Worm (Caenorhabditis elegans) whole organism, mixed stage, embryonic: ENCODE data around the gene F47D2.11.
"Not testable (repeated sequence)": the region's sequence is repeated elsewhere in the genome, so short reads cannot be mapped to it uniquely, and the experiment has no call there.

ENCODE experiments used
- blmp-1 ChIP-seq: fragments of 150-350 bp; optimal IDR thresholded peaks from 2 replicates; lab custom pipeline; 2014; ENCODE audit warnings: missing biosample characterization, missing genetic modification characterization
- ceh-83 ChIP-seq: fragments of 200-800 bp; sonication (Bioruptor generic); optimal IDR thresholded peaks from 2 replicates; lab custom pipeline; 2018; ENCODE audit warnings: mild to moderate bottlenecking, missing genetic modification characterization, missing compliant biosample characterization
- lin-13 ChIP-seq: fragments of 150-350 bp; optimal IDR thresholded peaks from 2 replicates; lab custom pipeline; 2014; ENCODE audit warnings: missing biosample characterization, missing genetic modification characterization
- nhr-12 ChIP-seq: fragments of 150-350 bp; optimal IDR thresholded peaks from 2 replicates; lab custom pipeline; 2014; ENCODE audit warnings: missing biosample characterization, missing genetic modification characterization
- nhr-76 ChIP-seq: sonication (generic microtip); optimal IDR thresholded peaks from 2 replicates; lab custom pipeline; 2017; ENCODE audit warnings: missing biosample characterization, missing genetic modification characterization
- unc-62 ChIP-seq: fragments of 150-350 bp; optimal IDR thresholded peaks from 2 replicates; lab custom pipeline; 2014; ENCODE audit warnings: missing biosample characterization, missing genetic modification reagents, missing genetic modification characterization

- TF ChIP-seq ceh-83; nhr-12 (tag; lab: Kevin White, UChicago); unc-62 (GFP tag; lab: Kevin White, UChicago); lin-13; nhr-76 (tag; lab: Kevin White, UChicago); blmp-1 (tag; lab: Kevin White, UChicago): not testable (repeated sequence)
Observed at ce11 chrV:4290093-4290492, 5.7 kb downstream of the F47D2.11 start, which contains the start of gene srh-193.
